Worm (Caenorhabditis elegans) whole organism, early embryonic: ENCODE results near the gene apx-1.

Experiments used
- B0310.2 ChIP-seq: sonication (generic microtip); optimal IDR thresholded peaks from 2 replicates; lab custom pipeline; 2016; ENCODE audit warnings: mild to moderate bottlenecking, missing genetic modification characterization, missing compliant biosample characterization
- aly-1 ChIP-seq: sonication (generic microtip); optimal IDR thresholded peaks from 2 replicates; lab custom pipeline; 2016; ENCODE audit warnings: missing genetic modification characterization, missing compliant biosample characterization
- ama-1 ChIP-seq: fragments of 150-350 bp; optimal IDR thresholded peaks from 2 replicates; lab custom pipeline; 2014
- ceh-36 ChIP-seq: sonication (generic microtip); optimal IDR thresholded peaks from 2 replicates; lab custom pipeline; 2016; ENCODE audit warnings: missing genetic modification characterization, inconsistent platforms, missing compliant biosample characterization
- ets-7 ChIP-seq: sonication (generic microtip); optimal IDR thresholded peaks from 2 replicates; lab custom pipeline; 2016; ENCODE audit warnings: missing genotype, missing genetic modification characterization, missing compliant biosample characterization
- hmbx-1 ChIP-seq: sonication (generic microtip); optimal IDR thresholded peaks from 2 replicates; lab custom pipeline; 2016; ENCODE audit warnings: mild to moderate bottlenecking, missing genetic modification characterization, missing compliant biosample characterization
- hmg-4 ChIP-seq: fragments of 200-800 bp; sonication (Bioruptor generic); optimal IDR thresholded peaks from 2 replicates; lab custom pipeline; 2018; ENCODE audit warnings: mild to moderate bottlenecking, missing genetic modification characterization, missing compliant biosample characterization
- hnd-1 ChIP-seq: sonication (generic microtip); optimal IDR thresholded peaks from 2 replicates; lab custom pipeline; 2016; ENCODE audit warnings: missing genetic modification characterization, missing compliant biosample characterization
- scrt-1 ChIP-seq: fragments of 200-800 bp; sonication (Bioruptor generic); IDR thresholded peaks from 2 replicates; pipeline ENCODE4 v1.3.6; 2022; ENCODE audit warnings: missing genetic modification characterization, missing compliant biosample characterization
- sea-1 ChIP-seq: fragments of 200-800 bp; sonication (Bioruptor generic); conservative IDR thresholded peaks from 2 replicates; pipeline ENCODE4 v1.3.6; 2022; ENCODE audit warnings: missing genetic modification characterization, missing compliant biosample characterization
- tbx-11 ChIP-seq: fragments of 200-800 bp; sonication (Bioruptor generic); IDR thresholded peaks from 2 replicates; pipeline ENCODE4 v1.3.6; 2022; ENCODE audit warnings: missing genetic modification characterization, missing compliant biosample characterization
- tbx-37 ChIP-seq: fragments of 200-800 bp; sonication (Bioruptor generic); conservative IDR thresholded peaks from 2 replicates; pipeline ENCODE4 v1.3.6; 2022; ENCODE audit warnings: missing genetic modification reagents, missing genetic modification characterization, missing compliant biosample characterization

- TF ChIP-seq sea-1 (GFP tag; lab: Robert Waterston, UW) (no peak), hmg-4 (GFP tag; lab: Kevin White, UChicago) (no peak), aly-1 (tag; lab: Kevin White, UChicago) (no peak), hnd-1 (no peak), ets-7 (tag; lab: Kevin White, UChicago) (no peak), scrt-1 (GFP tag; lab: Robert Waterston, UW) (no peak), B0310.2 (tag; lab: Kevin White, UChicago) (no peak), hmbx-1 (tag; lab: Kevin White, UChicago) (no peak), tbx-37 (no peak), ama-1 (lab: Kevin White, UChicago) (no peak), ceh-36 (tag; lab: Kevin White, UChicago) (no peak), tbx-11 (GFP tag; lab: Robert Waterston, UW) (no peak)
Measured at ce11 chrV:3260075-3260474, 50.1 kb downstream of the apx-1 start, which contains the start of gene srbc-5.
